Fruit fly (Drosophila melanogaster) whole organism, embryonic: Measurements from ENCODE around the gene gogo.

Experiments used
- CG6765 ChIP-seq: fragments of 200-800 bp; sonication (Bioruptor generic); optimal IDR thresholded peaks from 3 replicates; lab custom pipeline; 2017; ENCODE audit warnings: missing biosample characterization, mild to moderate bottlenecking, missing genetic modification characterization
- Scr ChIP-seq: fragments of 200-800 bp; sonication (Bioruptor generic); IDR thresholded peaks from 2 replicates; pipeline ENCODE4 v1.3.6; 2022; ENCODE audit warnings: missing biosample characterization, missing genetic modification characterization; ENCODE audit not compliant: partially characterized antibody
- Stat92E ChIP-seq, 3 experiments: fragments of >200 bp in 2 of 3; fragments of 200-800 bp in 1 of 3; sonication (Bioruptor generic) in 1 of 3; optimal IDR thresholded peaks; 2 replicates each; lab custom pipeline; 2017 to 2019; ENCODE audit warnings: missing biosample characterization in 3 of 3, missing genetic modification characterization in 3 of 3, mild to moderate bottlenecking in 1 of 3, moderate library complexity in 1 of 3
- dimm ChIP-seq: fragments of 200-800 bp; sonication (Bioruptor generic); IDR thresholded peaks from 2 replicates; pipeline ENCODE4 v1.3.6; 2022; ENCODE audit warnings: missing biosample characterization, missing genetic modification characterization
- toy ChIP-seq: fragments of 200-800 bp; sonication (Bioruptor generic); IDR thresholded peaks from 2 replicates; pipeline ENCODE4 v1.3.6; 2022; ENCODE audit warnings: missing biosample characterization, missing genetic modification characterization
- zfh1 ChIP-seq: fragments of 200-800 bp; sonication (Bioruptor generic); IDR thresholded peaks from 3 replicates; pipeline ENCODE4 v1.3.6; 2022; ENCODE audit warnings: missing biosample characterization, missing genetic modification characterization

DNA sequence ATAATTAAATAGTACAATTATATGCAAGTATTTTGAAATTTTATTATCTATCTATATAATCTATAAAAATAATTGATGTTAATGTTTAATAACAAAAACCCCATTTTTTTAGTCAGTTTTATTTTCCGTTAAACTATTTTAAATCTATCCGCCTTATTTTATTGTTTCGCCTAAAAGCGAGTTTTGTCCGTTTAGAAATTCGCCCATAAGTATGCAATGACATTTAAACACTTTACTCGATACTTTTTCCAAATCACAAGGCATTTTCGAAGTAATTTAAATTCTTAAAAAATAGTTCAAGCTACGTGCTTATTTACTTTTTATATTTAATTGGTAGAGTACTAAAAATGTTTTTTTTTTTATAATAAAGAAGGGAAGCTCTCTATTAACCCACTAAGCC lies 74.0 kb downstream of the gogo start:
- TF ChIP-seq zfh1: no peak
- TF ChIP-seq dimm: no peak
- TF ChIP-seq Stat92E (GFP tag; optimal IDR thresholded peaks at IDR 0.05; lab: Kevin White, UChicago): no peak
- no peak for TF ChIP-seq Scr
- TF ChIP-seq toy (GFP tag; lab: Robert Waterston, UW): no peak
- no peak for TF ChIP-seq CG6765 (GFP tag; lab: Kevin White, UChicago)
